Worm (Caenorhabditis elegans) whole organism, L1 larva: ENCODE data around the gene sir-2.2.

Source experiments
- C04F5.9 ChIP-seq: sonication (generic microtip); optimal IDR thresholded peaks from 2 replicates; lab custom pipeline; 2016; ENCODE audit warnings: missing genetic modification characterization, missing compliant biosample characterization
- C16A3.4 ChIP-seq: fragments of 150-350 bp; optimal IDR thresholded peaks from 2 replicates; lab custom pipeline; 2014; ENCODE audit warnings: missing biosample characterization, missing genetic modification characterization
- Y116A8C.19 ChIP-seq: sonication (generic microtip); optimal IDR thresholded peaks from 2 replicates; lab custom pipeline; 2016; ENCODE audit warnings: missing compliant biosample characterization, missing genetic modification characterization, borderline replicate concordance
- aha-1 ChIP-seq: fragments of 150-350 bp; optimal IDR thresholded peaks from 2 replicates; lab custom pipeline; 2014; ENCODE audit warnings: missing biosample characterization, missing genetic modification characterization
- alr-1 ChIP-seq: fragments of 200-800 bp; sonication (Bioruptor generic); optimal IDR thresholded peaks from 2 replicates; lab custom pipeline; 2018; ENCODE audit warnings: borderline replicate concordance, mild to moderate bottlenecking, missing genetic modification characterization, missing compliant biosample characterization
- aly-2 ChIP-seq: fragments of 150-350 bp; optimal IDR thresholded peaks from 2 replicates; lab custom pipeline; 2014; ENCODE audit warnings: missing biosample characterization, missing genetic modification characterization
- blmp-1 ChIP-seq: fragments of 150-350 bp; optimal IDR thresholded peaks from 2 replicates; lab custom pipeline; 2014; ENCODE audit warnings: missing biosample characterization, missing genetic modification characterization
- ceh-63 ChIP-seq: fragments of 200-800 bp; sonication (Bioruptor generic); optimal IDR thresholded peaks from 2 replicates; lab custom pipeline; 2018; ENCODE audit warnings: mild to moderate bottlenecking, missing genetic modification characterization, missing compliant biosample characterization
- ceh-8 ChIP-seq: fragments of 200-800 bp; sonication (Bioruptor generic); optimal IDR thresholded peaks from 2 replicates; lab custom pipeline; 2018; ENCODE audit warnings: mild to moderate bottlenecking, missing genetic modification characterization, moderate library complexity, missing compliant biosample characterization
- ceh-88 ChIP-seq: fragments of 200-800 bp; sonication (Bioruptor generic); IDR thresholded peaks from 2 replicates; pipeline ENCODE4 v1.3.6; 2022; ENCODE audit warnings: missing genetic modification characterization, missing compliant biosample characterization
- ces-1 ChIP-seq: fragments of 150-350 bp; optimal IDR thresholded peaks from 2 replicates; lab custom pipeline; 2014; ENCODE audit warnings: missing biosample characterization, missing genetic modification reagents, missing genetic modification characterization
- dsc-1 ChIP-seq: sonication (generic microtip); optimal IDR thresholded peaks from 2 replicates; lab custom pipeline; 2016; ENCODE audit warnings: mild to moderate bottlenecking, missing genetic modification characterization, missing compliant biosample characterization
- efl-3 ChIP-seq: fragments of 200-800 bp; sonication (Bioruptor generic); optimal IDR thresholded peaks from 2 replicates; lab custom pipeline; 2018; ENCODE audit warnings: mild to moderate bottlenecking, missing genetic modification characterization, missing compliant biosample characterization
- egl-13 ChIP-seq: sonication (generic microtip); optimal IDR thresholded peaks from 2 replicates; lab custom pipeline; 2016; ENCODE audit warnings: missing genotype, missing genetic modification reagents, missing genetic modification characterization, missing compliant biosample characterization
- egl-27 ChIP-seq, 2 experiments: fragments of 150-350 bp in 1 of 2; sonication (generic microtip); optimal IDR thresholded peaks; 3 replicates each; lab custom pipeline; 2017 to 2018; ENCODE audit warnings: missing biosample characterization in 2 of 2, missing genetic modification characterization in 2 of 2, missing genetic modification reagents in 2 of 2
- elt-2 ChIP-seq: sonication (generic microtip); optimal IDR thresholded peaks from 2 replicates; lab custom pipeline; 2016; ENCODE audit warnings: missing genetic modification characterization, mild to moderate bottlenecking, inconsistent platforms, missing compliant biosample characterization, missing genetic modification reagents
- ets-5 ChIP-seq: fragments of 200-800 bp; sonication (Bioruptor generic); IDR thresholded peaks from 2 replicates; pipeline ENCODE4 v1.3.6; 2022; ENCODE audit warnings: missing genetic modification characterization, missing compliant biosample characterization
- fkh-10 ChIP-seq: sonication (generic microtip); optimal IDR thresholded peaks from 2 replicates; lab custom pipeline; 2017; ENCODE audit warnings: missing biosample characterization, missing genetic modification reagents, missing genetic modification characterization
- fkh-4 ChIP-seq: sonication (generic microtip); optimal IDR thresholded peaks from 2 replicates; lab custom pipeline; 2016; ENCODE audit warnings: missing compliant biosample characterization, missing genetic modification characterization, borderline replicate concordance
- hlh-17 ChIP-seq: fragments of 200-800 bp; sonication (Bioruptor generic); optimal IDR thresholded peaks from 2 replicates; lab custom pipeline; 2018; ENCODE audit warnings: missing genetic modification characterization, mild to moderate bottlenecking, missing compliant biosample characterization, moderate library complexity, borderline replicate concordance
- hlh-4 ChIP-seq: sonication (generic microtip); optimal IDR thresholded peaks from 2 replicates; lab custom pipeline; 2016; ENCODE audit warnings: mild to moderate bottlenecking, missing genetic modification characterization, missing compliant biosample characterization
- hpl-2 ChIP-seq: fragments of 150-350 bp; optimal IDR thresholded peaks from 2 replicates; lab custom pipeline; 2014; ENCODE audit warnings: missing biosample characterization, missing genetic modification reagents, missing genetic modification characterization
- irx-1 ChIP-seq: sonication (generic microtip); optimal IDR thresholded peaks from 2 replicates; lab custom pipeline; 2016; ENCODE audit warnings: missing genetic modification characterization, missing compliant biosample characterization
- isw-1 ChIP-seq: fragments of 200-800 bp; sonication (Bioruptor generic); IDR thresholded peaks from 2 replicates; pipeline ENCODE4 v1.3.6; 2022; ENCODE audit warnings: missing genetic modification characterization, missing compliant biosample characterization
- lin-13 ChIP-seq: fragments of 150-350 bp; optimal IDR thresholded peaks from 2 replicates; lab custom pipeline; 2014; ENCODE audit warnings: missing biosample characterization, missing genetic modification reagents, missing genetic modification characterization
- lin-14 ChIP-seq: fragments of 200-800 bp; sonication (Bioruptor generic); optimal IDR thresholded peaks from 2 replicates; lab custom pipeline; 2018; ENCODE audit warnings: mild to moderate bottlenecking, missing genetic modification characterization, moderate library complexity, missing compliant biosample characterization
- lin-15B ChIP-seq: fragments of 150-350 bp; sonication (generic microtip); optimal IDR thresholded peaks from 3 replicates; lab custom pipeline; 2014; ENCODE audit warnings: missing biosample characterization, missing genetic modification characterization
- lin-35 ChIP-seq, 2 experiments: fragments of 150-350 bp; optimal IDR thresholded peaks; 2 replicates each; lab custom pipeline; 2014; ENCODE audit warnings: missing biosample characterization in 2 of 2, missing genetic modification characterization in 2 of 2, missing genetic modification reagents in 2 of 2
- lir-3 ChIP-seq: sonication (generic microtip); optimal IDR thresholded peaks from 2 replicates; lab custom pipeline; 2016; ENCODE audit warnings: mild to moderate bottlenecking, missing genetic modification characterization, moderate library complexity, missing compliant biosample characterization; ENCODE audit not compliant: poor library complexity
- mab-9 ChIP-seq: fragments of 200-800 bp; sonication (Bioruptor generic); IDR thresholded peaks from 2 replicates; pipeline ENCODE4 v1.3.6; 2022; ENCODE audit warnings: missing genetic modification reagents, missing genetic modification characterization, missing compliant biosample characterization
- nhr-12 ChIP-seq: sonication (generic microtip); optimal IDR thresholded peaks from 2 replicates; lab custom pipeline; 2017; ENCODE audit warnings: missing biosample characterization, missing genetic modification characterization
- nhr-19 ChIP-seq: fragments of 200-800 bp; sonication (Bioruptor generic); conservative IDR thresholded peaks from 2 replicates; pipeline ENCODE4 v1.3.6; 2022; ENCODE audit warnings: missing genetic modification characterization, missing compliant biosample characterization
- nhr-20 ChIP-seq: sonication (generic microtip); optimal IDR thresholded peaks from 2 replicates; lab custom pipeline; 2016; ENCODE audit warnings: mild to moderate bottlenecking, missing genetic modification characterization, missing compliant biosample characterization
- nhr-237 ChIP-seq: fragments of 150-350 bp; optimal IDR thresholded peaks from 2 replicates; lab custom pipeline; 2014; ENCODE audit warnings: missing biosample characterization, missing genetic modification characterization
- nhr-47 ChIP-seq: sonication (generic microtip); optimal IDR thresholded peaks from 2 replicates; lab custom pipeline; 2016; ENCODE audit warnings: mild to moderate bottlenecking, missing genetic modification characterization, moderate library complexity, missing compliant biosample characterization
- nhr-85 ChIP-seq: sonication (generic microtip); peaks from one replicate; lab custom pipeline; 2016; ENCODE audit warnings: missing genetic modification characterization, inconsistent platforms, missing compliant biosample characterization
- nhr-90 ChIP-seq: sonication (generic microtip); optimal IDR thresholded peaks from 2 replicates; lab custom pipeline; 2016; ENCODE audit warnings: mild to moderate bottlenecking, missing genetic modification characterization, missing compliant biosample characterization; ENCODE audit not compliant: poor library complexity
- pag-3 ChIP-seq: sonication (generic microtip); optimal IDR thresholded peaks from 2 replicates; lab custom pipeline; 2017; ENCODE audit warnings: missing genetic modification characterization, mild to moderate bottlenecking, missing compliant biosample characterization, antibody characterized with exemption, borderline replicate concordance; ENCODE audit not compliant: insufficient read depth
- pqm-1 ChIP-seq: sonication (generic microtip); optimal IDR thresholded peaks from 3 replicates; lab custom pipeline; 2017; ENCODE audit warnings: missing biosample characterization, missing genetic modification characterization
- rnt-1 ChIP-seq: sonication (generic microtip); optimal IDR thresholded peaks from 2 replicates; lab custom pipeline; 2016; ENCODE audit warnings: mild to moderate bottlenecking, missing genetic modification characterization, moderate library complexity, missing compliant biosample characterization
- snpc-4 ChIP-seq: fragments of 150-350 bp; optimal IDR thresholded peaks from 2 replicates; lab custom pipeline; 2014; ENCODE audit warnings: missing biosample characterization, missing genetic modification characterization
- snu-23 ChIP-seq: sonication (generic microtip); optimal IDR thresholded peaks from 2 replicates; lab custom pipeline; 2016; ENCODE audit warnings: missing genetic modification characterization, missing compliant biosample characterization
- sox-4 ChIP-seq: sonication (generic microtip); optimal IDR thresholded peaks from 2 replicates; lab custom pipeline; 2016; ENCODE audit warnings: missing genetic modification characterization, missing compliant biosample characterization
- sptf-1 ChIP-seq: fragments of 150-350 bp; optimal IDR thresholded peaks from 2 replicates; lab custom pipeline; 2014; ENCODE audit warnings: missing biosample characterization, missing genetic modification characterization
- sup-37 ChIP-seq: fragments of 200-800 bp; sonication (Bioruptor generic); optimal IDR thresholded peaks from 2 replicates; lab custom pipeline; 2018; ENCODE audit warnings: mild to moderate bottlenecking, missing genetic modification characterization, missing compliant biosample characterization
- tbx-2 ChIP-seq: sonication (generic microtip); optimal IDR thresholded peaks from 2 replicates; lab custom pipeline; 2016; ENCODE audit warnings: missing genetic modification characterization, missing compliant biosample characterization
- unc-130 ChIP-seq: fragments of 150-350 bp; optimal IDR thresholded peaks from 2 replicates; lab custom pipeline; 2017; ENCODE audit warnings: missing biosample characterization, missing genetic modification characterization, inconsistent platforms
- unc-30 ChIP-seq: sonication (generic microtip); optimal IDR thresholded peaks from 2 replicates; lab custom pipeline; 2017; ENCODE audit warnings: missing biosample characterization, missing genetic modification characterization
- unc-62 ChIP-seq: fragments of 150-350 bp; optimal IDR thresholded peaks from 2 replicates; lab custom pipeline; 2014; ENCODE audit warnings: missing biosample characterization, missing genetic modification reagents, missing genetic modification characterization
- vab-15 ChIP-seq: sonication (generic microtip); optimal IDR thresholded peaks from 2 replicates; lab custom pipeline; 2017; ENCODE audit warnings: missing genotype, mild to moderate bottlenecking, missing genetic modification characterization, missing compliant biosample characterization
- xbp-1 ChIP-seq: sonication (generic microtip); optimal IDR thresholded peaks from 2 replicates; lab custom pipeline; 2016; ENCODE audit warnings: missing genetic modification characterization, missing compliant biosample characterization
- zag-1 ChIP-seq: fragments of 150-350 bp; optimal IDR thresholded peaks from 2 replicates; lab custom pipeline; 2014; ENCODE audit warnings: missing biosample characterization, missing genetic modification characterization
- zip-4 ChIP-seq: fragments of 200-800 bp; sonication (Bioruptor generic); optimal IDR thresholded peaks from 2 replicates; lab custom pipeline; 2018; ENCODE audit warnings: mild to moderate bottlenecking, missing genetic modification characterization, moderate library complexity, missing compliant biosample characterization

The sir-2.2 gene

ce11 chrX:13353530-13353929 lies 25.7 kb downstream of the sir-2.2 start:
- TF ChIP-seq nhr-85 (tag; lab: Kevin White, UChicago) (peak; percentile 99), snu-23 (GFP tag; lab: Kevin White, UChicago) (peak; percentile 88), unc-30 (no peak), ceh-8 (GFP tag; lab: Kevin White, UChicago) (no peak), ceh-63 (no peak), nhr-90 (tag; lab: Kevin White, UChicago) (peak; percentile 88), alr-1 (tag; lab: Kevin White, UChicago) (no peak), pqm-1 (tag; lab: Kevin White, UChicago) (no peak), ets-5 (GFP tag; lab: Robert Waterston, UW) (no peak), efl-3 (GFP tag; lab: Kevin White, UChicago) (no peak), zip-4 (no peak), lin-35 (GFP tag; optimal IDR thresholded peaks at IDR 0.05; lab: Kevin White, UChicago) (peak in 1 of 2 experiments; percentile 84), pag-3 (tag; lab: Kevin White, UChicago) (no peak), hlh-4 (tag; lab: Kevin White, UChicago) (no peak), lin-14 (GFP tag; lab: Kevin White, UChicago) (peak; percentile 92), fkh-4 (no peak), irx-1 (peak; percentile 58), unc-130 (no peak), ces-1 (GFP tag; lab: Kevin White, UChicago) (no peak), blmp-1 (tag; lab: Kevin White, UChicago) (peak; percentile 94), dsc-1 (no peak), unc-62 (GFP tag; lab: Kevin White, UChicago) (no peak), lir-3 (tag; lab: Kevin White, UChicago) (peak; percentile 17), nhr-47 (tag; lab: Kevin White, UChicago) (peak; percentile 73), sox-4 (no peak), aly-2 (tag; lab: Kevin White, UChicago) (no peak), egl-13 (tag; lab: Kevin White, UChicago) (no peak), mab-9 (GFP tag; lab: Robert Waterston, UW) (no peak), snpc-4 (no peak), nhr-237 (tag; lab: Kevin White, UChicago) (peak; percentile 15), zag-1 (tag; lab: Kevin White, UChicago) (no peak), rnt-1 (tag; lab: Kevin White, UChicago) (peak; percentile 46), sptf-1 (tag; lab: Kevin White, UChicago) (no peak), isw-1 (GFP tag; lab: Robert Waterston, UW) (no peak), lin-15B (no peak), Y116A8C.19 (tag; lab: Kevin White, UChicago) (no peak), xbp-1 (tag; lab: Kevin White, UChicago) (peak; percentile 35), hpl-2 (GFP tag; lab: Kevin White, UChicago) (no peak), ceh-88 (GFP tag; lab: Robert Waterston, UW) (no peak), lin-13 (peak; percentile 38), elt-2 (peak; percentile 61), egl-27 (tag; optimal IDR thresholded peaks at IDR 0.05; lab: Kevin White, UChicago) (peak; percentile 55 to 77), hlh-17 (GFP tag; lab: Kevin White, UChicago) (no peak), nhr-20 (peak; percentile 99), vab-15 (tag; lab: Kevin White, UChicago) (no peak), fkh-10 (GFP tag; lab: Kevin White, UChicago) (no peak), tbx-2 (peak; percentile 81), nhr-12 (tag; lab: Kevin White, UChicago) (no peak), sup-37 (GFP tag; lab: Kevin White, UChicago) (peak; percentile 48), C04F5.9 (tag; lab: Kevin White, UChicago) (no peak), nhr-19 (GFP tag; lab: Robert Waterston, UW) (peak; percentile 98), C16A3.4 (tag; lab: Kevin White, UChicago) (peak; percentile 75), aha-1 (tag; lab: Kevin White, UChicago) (no peak)
